Fruit fly (Drosophila melanogaster) whole organism, embryonic: ENCODE data around the gene Cys.

Experiments
- Bgb ChIP-seq: fragments of 200-800 bp; sonication (Bioruptor generic); IDR thresholded peaks from 2 replicates; pipeline ENCODE4 v1.3.6; 2022; ENCODE audit warnings: missing biosample characterization, missing genetic modification characterization; ENCODE audit not compliant: partially characterized antibody
- CG11247 ChIP-seq: fragments of 200-800 bp; sonication (Bioruptor generic); IDR thresholded peaks from 2 replicates; pipeline ENCODE4 v1.3.6; 2022; ENCODE audit warnings: missing biosample characterization, missing genetic modification characterization
- CG12236 ChIP-seq: fragments of 200-800 bp; sonication (Bioruptor generic); optimal IDR thresholded peaks from 2 replicates; lab custom pipeline; 2016; ENCODE audit warnings: missing biosample characterization, missing genetic modification characterization
- CG13624 ChIP-seq: fragments of 200-800 bp; sonication (Bioruptor generic); optimal IDR thresholded peaks from 2 replicates; lab custom pipeline; 2016; ENCODE audit warnings: missing biosample characterization, missing genetic modification characterization
- CG15011 ChIP-seq: fragments of 200-800 bp; sonication (Bioruptor generic); optimal IDR thresholded peaks from 3 replicates; lab custom pipeline; 2018; ENCODE audit warnings: missing biosample characterization, mild to moderate bottlenecking, missing genetic modification characterization
- CG17612 ChIP-seq: fragments of 200-800 bp; sonication (Bioruptor generic); IDR thresholded peaks from 2 replicates; pipeline ENCODE4 v1.3.6; 2022; ENCODE audit warnings: missing biosample characterization, missing genetic modification characterization
- CG33557 ChIP-seq: fragments of 200-800 bp; sonication (Bioruptor generic); optimal IDR thresholded peaks from 2 replicates; lab custom pipeline; 2019; ENCODE audit warnings: missing biosample characterization, mild to moderate bottlenecking, missing genetic modification characterization, moderate library complexity
- CG43689 ChIP-seq: fragments of 200-800 bp; sonication (Bioruptor generic); IDR thresholded peaks from 2 replicates; pipeline ENCODE4 v1.3.6; 2022; ENCODE audit warnings: missing biosample characterization, missing genetic modification characterization
- CG4424 ChIP-seq: fragments of 200-800 bp; sonication (Bioruptor generic); optimal IDR thresholded peaks from 3 replicates; lab custom pipeline; 2016; ENCODE audit warnings: missing biosample characterization, missing genetic modification characterization
- CG4854 ChIP-seq: fragments of 200-800 bp; sonication (Bioruptor generic); optimal IDR thresholded peaks from 2 replicates; lab custom pipeline; 2016; ENCODE audit warnings: missing biosample characterization, missing genetic modification characterization, inconsistent platforms
- CG7839 ChIP-seq: fragments of 200-800 bp; sonication (Bioruptor generic); optimal IDR thresholded peaks from 3 replicates; lab custom pipeline; 2018; ENCODE audit warnings: missing biosample characterization, mild to moderate bottlenecking, missing genetic modification characterization, moderate library complexity
- CG8281 ChIP-seq: fragments of 200-800 bp; sonication (Bioruptor generic); optimal IDR thresholded peaks from 2 replicates; lab custom pipeline; 2018; ENCODE audit warnings: missing biosample characterization, mild to moderate bottlenecking, missing genetic modification characterization, moderate library complexity
- CG8478 ChIP-seq: fragments of >200 bp; optimal IDR thresholded peaks from 2 replicates; lab custom pipeline; 2018
- CG9215 ChIP-seq: fragments of 200-800 bp; sonication (Bioruptor generic); IDR thresholded peaks from 2 replicates; pipeline ENCODE4 v1.3.6; 2022; ENCODE audit warnings: missing biosample characterization, missing genetic modification characterization
- CoRest ChIP-seq: fragments of 200-800 bp; sonication (Bioruptor generic); optimal IDR thresholded peaks from 3 replicates; lab custom pipeline; 2018; ENCODE audit warnings: missing biosample characterization, mild to moderate bottlenecking, missing genetic modification characterization, moderate library complexity
- D19B ChIP-seq: fragments of 200-800 bp; sonication (Bioruptor generic); optimal IDR thresholded peaks from 2 replicates; lab custom pipeline; 2017; ENCODE audit warnings: missing biosample characterization, mild to moderate bottlenecking, missing genetic modification characterization
- Dad ChIP-seq: fragments of 200-800 bp; sonication (Bioruptor generic); optimal IDR thresholded peaks from 3 replicates; lab custom pipeline; 2016; ENCODE audit warnings: missing biosample characterization, missing genetic modification characterization
- Dfd ChIP-seq, 2 experiments: fragments of >200 bp; optimal IDR thresholded peaks; 2 replicates each; lab custom pipeline; 2017; ENCODE audit warnings: missing biosample characterization in 2 of 2, missing genetic modification characterization in 2 of 2
- E2f1 ChIP-seq: fragments of 200-800 bp; sonication (Bioruptor generic); IDR thresholded peaks from 2 replicates; pipeline ENCODE4 v1.3.6; 2022; ENCODE audit warnings: missing biosample characterization, missing genetic modification characterization
- ERR ChIP-seq: fragments of 200-800 bp; sonication (Bioruptor generic); optimal IDR thresholded peaks from 2 replicates; lab custom pipeline; 2016; ENCODE audit warnings: missing biosample characterization, missing genetic modification characterization
- Eip74EF ChIP-seq, 2 experiments: fragments of 200-800 bp in 1 of 2; fragments of >200 bp in 1 of 2; sonication (Bioruptor generic) in 1 of 2; optimal IDR thresholded peaks; 2 replicates each; lab custom pipeline; 2017 to 2019; ENCODE audit warnings: missing biosample characterization in 2 of 2, missing genetic modification characterization in 2 of 2, mild to moderate bottlenecking in 1 of 2, moderate library complexity in 1 of 2
- H2.0 ChIP-seq: fragments of 200-800 bp; sonication (Bioruptor generic); IDR thresholded peaks from 2 replicates; pipeline ENCODE4 v1.3.6; 2022; ENCODE audit warnings: missing biosample characterization, missing genetic modification characterization
- Hr39 ChIP-seq: fragments of >200 bp; optimal IDR thresholded peaks from 2 replicates; lab custom pipeline; 2017
- MBD-R2 ChIP-seq: fragments of 200-800 bp; sonication (Bioruptor generic); IDR thresholded peaks from 2 replicates; pipeline ENCODE4 v1.3.6; 2022; ENCODE audit warnings: missing biosample characterization, missing genetic modification characterization
- NC2α ChIP-seq: fragments of 200-800 bp; sonication (Bioruptor generic); optimal IDR thresholded peaks from 2 replicates; lab custom pipeline; 2016; ENCODE audit warnings: missing biosample characterization, missing genetic modification characterization
- NFAT ChIP-seq: fragments of 200-800 bp; sonication (Bioruptor generic); IDR thresholded peaks from 2 replicates; pipeline ENCODE4 v1.3.6; 2022; ENCODE audit warnings: missing biosample characterization, missing genetic modification characterization
- Nf-YB ChIP-seq: fragments of 200-800 bp; sonication (Bioruptor generic); optimal IDR thresholded peaks from 3 replicates; lab custom pipeline; 2019; ENCODE audit warnings: missing biosample characterization, mild to moderate bottlenecking, missing genetic modification characterization, moderate library complexity
- Oaz ChIP-seq: fragments of 200-800 bp; sonication (Bioruptor generic); IDR thresholded peaks from 2 replicates; pipeline ENCODE4 v1.3.6; 2022; ENCODE audit warnings: missing biosample characterization, missing genetic modification characterization
- Rx ChIP-seq: fragments of 200-800 bp; sonication (Bioruptor generic); IDR thresholded peaks from 2 replicates; pipeline ENCODE4 v1.3.6; 2022; ENCODE audit warnings: missing biosample characterization, missing genetic modification characterization
- Spps ChIP-seq: fragments of 200-800 bp; sonication (Bioruptor generic); optimal IDR thresholded peaks from 2 replicates; lab custom pipeline; 2018; ENCODE audit warnings: missing biosample characterization, mild to moderate bottlenecking, missing genetic modification characterization
- Sry-β ChIP-seq: fragments of 200-800 bp; sonication (Bioruptor generic); optimal IDR thresholded peaks from 2 replicates; lab custom pipeline; 2018; ENCODE audit warnings: missing biosample characterization, mild to moderate bottlenecking, missing genetic modification characterization, moderate library complexity
- Xbp1 ChIP-seq: fragments of 200-800 bp; sonication (Bioruptor generic); optimal IDR thresholded peaks from 3 replicates; lab custom pipeline; 2016; ENCODE audit warnings: missing biosample characterization, mild to moderate bottlenecking, missing genetic modification characterization
- aop ChIP-seq: fragments of 200-800 bp; sonication (Bioruptor generic); IDR thresholded peaks from 2 replicates; pipeline ENCODE4 v1.3.6; 2022; ENCODE audit warnings: missing biosample characterization, missing genetic modification characterization
- bowl ChIP-seq: fragments of 200-800 bp; sonication (Bioruptor generic); IDR thresholded peaks from 2 replicates; pipeline ENCODE4 v1.3.6; 2022; ENCODE audit warnings: missing biosample characterization, missing genetic modification characterization
- bsh ChIP-seq, 2 experiments: fragments of 200-800 bp; sonication (Bioruptor generic); optimal IDR thresholded peaks; 2 replicates each; lab custom pipeline; 2017 to 2018; ENCODE audit warnings: mild to moderate bottlenecking in 2 of 2, missing biosample characterization in 2 of 2, missing genetic modification characterization in 2 of 2, moderate library complexity in 1 of 2
- cad ChIP-seq: fragments of >200 bp; optimal IDR thresholded peaks from 2 replicates; lab custom pipeline; 2017; ENCODE audit warnings: missing biosample characterization, missing genetic modification characterization
- corto ChIP-seq: fragments of 200-800 bp; sonication (Bioruptor generic); optimal IDR thresholded peaks from 2 replicates; lab custom pipeline; 2016; ENCODE audit warnings: missing biosample characterization, mild to moderate bottlenecking, missing genetic modification characterization, moderate library complexity
- crp ChIP-seq, 2 experiments: fragments of 200-800 bp; sonication (Bioruptor generic); optimal IDR thresholded peaks; 2 replicates in 1 of 2; 3 replicates in 1 of 2; lab custom pipeline; 2017; ENCODE audit warnings: missing biosample characterization in 2 of 2, missing genetic modification characterization in 2 of 2, mild to moderate bottlenecking in 1 of 2, moderate library complexity in 1 of 2
- da ChIP-seq: fragments of 200-800 bp; sonication (Bioruptor generic); optimal IDR thresholded peaks from 2 replicates; lab custom pipeline; 2016; ENCODE audit warnings: missing biosample characterization, missing genetic modification characterization
- dmrt11E ChIP-seq: fragments of 200-800 bp; sonication (Bioruptor generic); optimal IDR thresholded peaks from 3 replicates; lab custom pipeline; 2018; ENCODE audit warnings: missing biosample characterization, mild to moderate bottlenecking, missing genetic modification characterization, moderate library complexity
- dmrt99B ChIP-seq: fragments of 200-800 bp; sonication (Bioruptor generic); optimal IDR thresholded peaks from 2 replicates; lab custom pipeline; 2018; ENCODE audit warnings: missing biosample characterization, mild to moderate bottlenecking, missing genetic modification characterization, moderate library complexity
- eve ChIP-seq, 2 experiments: fragments of >200 bp; optimal IDR thresholded peaks; 2 replicates each; lab custom pipeline; 2017; ENCODE audit warnings: missing biosample characterization in 2 of 2, missing genetic modification characterization in 2 of 2
- exex ChIP-seq: fragments of 200-800 bp; sonication (Bioruptor generic); optimal IDR thresholded peaks from 4 replicates; lab custom pipeline; 2018; ENCODE audit warnings: missing biosample characterization, mild to moderate bottlenecking, missing genetic modification characterization, moderate library complexity
- fd3F ChIP-seq: fragments of 200-800 bp; sonication (Bioruptor generic); optimal IDR thresholded peaks from 2 replicates; lab custom pipeline; 2018; ENCODE audit warnings: missing biosample characterization, mild to moderate bottlenecking, missing genetic modification characterization, moderate library complexity
- gsb-n ChIP-seq: fragments of 200-800 bp; sonication (Bioruptor generic); optimal IDR thresholded peaks from 3 replicates; lab custom pipeline; 2018; ENCODE audit warnings: missing biosample characterization, mild to moderate bottlenecking, missing genetic modification characterization
- her ChIP-seq: fragments of 200-800 bp; sonication (Bioruptor generic); optimal IDR thresholded peaks from 2 replicates; lab custom pipeline; 2016; ENCODE audit warnings: missing biosample characterization, missing genetic modification characterization
- ind ChIP-seq: fragments of 200-800 bp; sonication (Bioruptor generic); optimal IDR thresholded peaks from 3 replicates; lab custom pipeline; 2016; ENCODE audit warnings: missing biosample characterization, missing genetic modification characterization
- jumu ChIP-seq: fragments of 200-800 bp; sonication (Bioruptor generic); optimal IDR thresholded peaks from 3 replicates; lab custom pipeline; 2016; ENCODE audit warnings: missing biosample characterization, missing genetic modification characterization
- knrl ChIP-seq: fragments of 200-800 bp; sonication (Bioruptor generic); IDR thresholded peaks from 3 replicates; pipeline ENCODE4 v1.3.6; 2022; ENCODE audit warnings: missing biosample characterization, missing genetic modification characterization; ENCODE audit not compliant: partially characterized antibody
- sens-2 ChIP-seq: fragments of 200-800 bp; sonication (Bioruptor generic); IDR thresholded peaks from 2 replicates; pipeline ENCODE4 v1.3.6; 2022; ENCODE audit warnings: missing biosample characterization, missing genetic modification characterization
- slp2 ChIP-seq: fragments of 200-800 bp; sonication (Bioruptor generic); optimal IDR thresholded peaks from 2 replicates; lab custom pipeline; 2016; ENCODE audit warnings: missing biosample characterization, missing genetic modification characterization
- usp ChIP-seq: fragments of >200 bp; optimal IDR thresholded peaks from 2 replicates; lab custom pipeline; 2017; ENCODE audit warnings: missing biosample characterization, missing genetic modification characterization

The Cys gene

DNA sequence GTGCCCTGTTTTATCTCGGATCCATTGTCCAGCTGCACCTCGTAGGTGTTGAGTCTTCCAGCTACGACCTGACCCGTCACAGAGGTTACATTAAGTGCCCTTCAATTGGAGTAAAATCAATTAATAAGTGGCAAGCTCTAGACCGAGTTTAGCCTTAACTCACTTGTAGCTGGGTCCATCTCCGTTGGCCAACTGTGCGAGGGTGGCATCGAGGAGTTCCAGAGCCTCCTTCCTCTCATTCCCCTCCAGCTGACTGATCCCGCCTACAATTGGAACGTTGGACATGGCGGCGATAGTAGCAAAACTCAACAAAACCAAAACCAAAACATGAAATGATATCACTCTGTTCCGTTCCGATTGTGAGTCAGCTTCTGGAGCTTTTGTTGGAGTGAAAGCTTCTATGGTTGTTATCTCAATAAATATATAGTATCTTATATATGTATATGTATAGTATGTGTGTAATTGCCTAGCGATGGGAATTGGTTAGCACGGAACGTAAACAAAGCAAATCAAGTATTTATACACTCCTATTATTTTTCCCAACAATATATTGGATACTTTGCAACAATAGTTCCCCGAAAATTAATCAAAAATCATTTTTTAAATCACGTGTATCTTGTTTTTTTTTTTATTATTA lies 825 bp downstream of the Cys start, which contains the start of gene CG8066 (continued):
- TF ChIP-seq fd3F (GFP tag; lab: Kevin White, UChicago): no peak
- no peak for TF ChIP-seq E2f1 (GFP tag; lab: Robert Waterston, UW)
- peak; percentile 1 for TF ChIP-seq corto
- no peak for TF ChIP-seq CG33557 (GFP tag; lab: Kevin White, UChicago)
- no peak for TF ChIP-seq sens-2
- no peak for TF ChIP-seq CG4424 (GFP tag; lab: Kevin White, UChicago)
- TF ChIP-seq Spps (tag; lab: Kevin White, UChicago): no peak
- no peak for TF ChIP-seq usp (GFP tag; lab: Kevin White, UChicago)
- peak; percentile 15; the same call in 1 of the 2 replicates for TF ChIP-seq Bgb (GFP tag; lab: Robert Waterston, UW)
- no peak for TF ChIP-seq ERR (GFP tag; lab: Kevin White, UChicago)
- no peak for TF ChIP-seq Xbp1 (GFP tag; lab: Kevin White, UChicago)
- TF ChIP-seq aop (GFP tag; lab: Robert Waterston, UW): no peak
- TF ChIP-seq CG13624: no peak
- TF ChIP-seq D19B (GFP tag; lab: Kevin White, UChicago): no peak
- no peak for TF ChIP-seq Dad (GFP tag; lab: Kevin White, UChicago)
- no peak for TF ChIP-seq NC2α (GFP tag; lab: Kevin White, UChicago)
- TF ChIP-seq exex: peak; percentile 60
- no peak for TF ChIP-seq CG12236 (GFP tag; lab: Kevin White, UChicago)
- TF ChIP-seq Oaz (GFP tag; lab: Robert Waterston, UW): no peak
- no peak for TF ChIP-seq knrl (GFP tag; lab: Robert Waterston, UW)
- no peak for TF ChIP-seq ind (GFP tag; lab: Kevin White, UChicago)
- TF ChIP-seq gsb-n (tag; lab: Kevin White, UChicago): no peak
- TF ChIP-seq Sry-β (GFP tag; lab: Kevin White, UChicago): no peak
- TF ChIP-seq CG8478 (lab: Kevin White, UChicago): no peak
- no peak for TF ChIP-seq da
- no peak for TF ChIP-seq CG15011 (GFP tag; lab: Kevin White, UChicago)
- TF ChIP-seq dmrt99B (tag; lab: Kevin White, UChicago): no peak
- no peak for TF ChIP-seq dmrt11E (tag; lab: Kevin White, UChicago)
- TF ChIP-seq NFAT (GFP tag; lab: Robert Waterston, UW): no peak
- no peak for TF ChIP-seq Nf-YB (GFP tag; lab: Kevin White, UChicago)
- no peak for TF ChIP-seq bowl (GFP tag; lab: Robert Waterston, UW)
- no peak for TF ChIP-seq CG17612
- TF ChIP-seq CG4854: no peak
- no peak for TF ChIP-seq Hr39 (lab: Kevin White, UChicago)
- no peak for TF ChIP-seq Rx (GFP tag; lab: Robert Waterston, UW)
- TF ChIP-seq CoRest (tag; lab: Kevin White, UChicago): peak; percentile 11
- no peak for TF ChIP-seq CG11247 (GFP tag; lab: Robert Waterston, UW)
- TF ChIP-seq her (GFP tag; lab: Kevin White, UChicago): no peak
- TF ChIP-seq eve (GFP tag; optimal IDR thresholded peaks at IDR 0.05; lab: Kevin White, UChicago): no peak
- TF ChIP-seq bsh (GFP tag; optimal IDR thresholded peaks at IDR 0.05; lab: Kevin White, UChicago): peak in 1 of 2 experiments; percentile 25
- no peak for TF ChIP-seq crp (GFP tag; optimal IDR thresholded peaks at IDR 0.05; lab: Kevin White, UChicago)
- no peak for TF ChIP-seq cad (GFP tag; lab: Kevin White, UChicago)
- no peak for TF ChIP-seq H2.0 (GFP tag; lab: Robert Waterston, UW)
- peak; percentile 22 for TF ChIP-seq CG7839 (tag; lab: Kevin White, UChicago)
- TF ChIP-seq CG43689 (GFP tag; lab: Robert Waterston, UW): no peak
- TF ChIP-seq CG8281 (tag; lab: Kevin White, UChicago): no peak
- TF ChIP-seq jumu (GFP tag; lab: Kevin White, UChicago): no peak
- TF ChIP-seq slp2: no peak
- no peak for TF ChIP-seq Dfd (GFP tag; optimal IDR thresholded peaks at IDR 0.05; lab: Kevin White, UChicago)
- TF ChIP-seq CG9215 (GFP tag; lab: Robert Waterston, UW): no peak
- no peak for TF ChIP-seq Eip74EF (GFP tag; optimal IDR thresholded peaks at IDR 0.05; lab: Kevin White, UChicago)
- TF ChIP-seq MBD-R2 (GFP tag; lab: Robert Waterston, UW): peak; percentile 46; the same call in 1 of the 2 replicates
